Worm (Caenorhabditis elegans): Measurements from ENCODE around the gene R03G8.1.

Gene R03G8.1

ce11 chrX:13104966-13105365 is 20.6 kb downstream of the R03G8.1 start, which contains the start of gene F17H10.1 (continued):
- no peak for TF ChIP-seq zag-1 (tag; optimal IDR thresholded peaks at IDR 0.05)
- peak; percentile 84 for TF ChIP-seq nhr-11 (tag; optimal IDR thresholded peaks at IDR 0.05)
- TF ChIP-seq T26A8.4 (GFP tag; IDR thresholded peaks at IDR 0.05), result peak; percentile 73
- TF ChIP-seq spr-1 (tag; optimal IDR thresholded peaks at IDR 0.05), result peak; percentile 48
- no peak for TF ChIP-seq Y75B8A.6 (GFP tag; IDR thresholded peaks at IDR 0.05)
- peak; percentile 46; the same call in 1 of the 2 replicates for TF ChIP-seq ctbp-1 (GFP tag; IDR thresholded peaks at IDR 0.05)
- TF ChIP-seq nhr-77 (tag; optimal IDR thresholded peaks at IDR 0.05), result peak; percentile 84
- no peak for TF ChIP-seq unc-39 (tag; optimal IDR thresholded peaks at IDR 0.05)
- TF ChIP-seq Y105C5A.15 (GFP tag; IDR thresholded peaks at IDR 0.05), result 0 out of 2 replicates have a peak, but pooled peaks have one; percentile 52
- TF ChIP-seq lim-7 (GFP tag; IDR thresholded peaks at IDR 0.05), result no peak
- no peak for TF ChIP-seq ZK546.5 (tag; optimal IDR thresholded peaks at IDR 0.05)
- no peak for TF ChIP-seq arid-1 (GFP tag; conservative IDR thresholded peaks at IDR 0.05)
- no peak for TF ChIP-seq nhr-6 (tag; optimal IDR thresholded peaks at IDR 0.05)
- TF ChIP-seq mes-2 (tag; optimal IDR thresholded peaks at IDR 0.05; ENCODE audit: poor library complexity, severe bottlenecking), result peak; percentile 91
- peak; percentile 73 for TF ChIP-seq nhr-102 (tag; optimal IDR thresholded peaks at IDR 0.05)
- TF ChIP-seq rbr-2 (tag; optimal IDR thresholded peaks at IDR 0.05), result peak; percentile 52
- no peak for TF ChIP-seq nhr-76 (tag; optimal IDR thresholded peaks at IDR 0.05)
- no peak for TF ChIP-seq nhr-42 (GFP tag; IDR thresholded peaks at IDR 0.05)
- no peak for TF ChIP-seq Y5F2A.4 (GFP tag; optimal IDR thresholded peaks at IDR 0.05)
- TF ChIP-seq snpc-4 (tag; optimal IDR thresholded peaks at IDR 0.05), result no peak
- TF ChIP-seq ama-1 (optimal IDR thresholded peaks at IDR 0.05), result no peak
- no peak for TF ChIP-seq daf-19 (GFP tag; conservative IDR thresholded peaks at IDR 0.05)
- peak; percentile 97 for TF ChIP-seq dmd-6 (GFP tag; IDR thresholded peaks at IDR 0.05)
- no peak for TF ChIP-seq fos-1 (tag; optimal IDR thresholded peaks at IDR 0.05)
- no peak for TF ChIP-seq daf-8 (GFP tag; IDR thresholded peaks at IDR 0.05)
- TF ChIP-seq Y48G9A.11 (GFP tag; IDR thresholded peaks at IDR 0.05), result no peak
- no peak for TF ChIP-seq ZK337.2 (GFP tag; IDR thresholded peaks at IDR 0.05)
- no peak for TF ChIP-seq skn-1 (tag; optimal IDR thresholded peaks at IDR 0.05)
- no peak for TF ChIP-seq zip-11 (GFP tag; IDR thresholded peaks at IDR 0.05)
- TF ChIP-seq ceh-82 (tag; optimal IDR thresholded peaks at IDR 0.05), result no peak
- peak; percentile 97 for TF ChIP-seq hlh-11 (tag; optimal IDR thresholded peaks at IDR 0.05)
- peak; percentile 80 for TF ChIP-seq ceh-20 (GFP tag; IDR thresholded peaks at IDR 0.05)
- peak; percentile 93 for TF ChIP-seq tra-1 (GFP tag; IDR thresholded peaks at IDR 0.05)
- no peak for TF ChIP-seq F49E8.2 (tag; optimal IDR thresholded peaks at IDR 0.05; ENCODE audit: borderline replicate concordance)
- no peak for TF ChIP-seq fkh-10 (GFP tag; optimal IDR thresholded peaks at IDR 0.05)
- peak; percentile 67 for TF ChIP-seq lin-13 (GFP tag; optimal IDR thresholded peaks at IDR 0.05)
- no peak for TF ChIP-seq vab-7 (GFP tag; IDR thresholded peaks at IDR 0.05)
- TF ChIP-seq cey-2 (tag; optimal IDR thresholded peaks at IDR 0.05; ENCODE audit: borderline replicate concordance, insufficient read depth), result no peak
- TF ChIP-seq nhr-237 (tag; optimal IDR thresholded peaks at IDR 0.05), result no peak
- no peak for TF ChIP-seq lir-3 (tag; optimal IDR thresholded peaks at IDR 0.05)
- no peak for TF ChIP-seq ceh-28 (tag; optimal IDR thresholded peaks at IDR 0.05)
- TF ChIP-seq lin-38 (GFP tag; IDR thresholded peaks at IDR 0.05), result no peak
- TF ChIP-seq aha-1 (tag), result peak; percentile 98
- no peak for TF ChIP-seq zfp-2 (tag; optimal IDR thresholded peaks at IDR 0.05)
- TF ChIP-seq egl-43 (GFP tag; IDR thresholded peaks at IDR 0.05), result no peak
- no peak for TF ChIP-seq jun-1 (tag; optimal IDR thresholded peaks at IDR 0.05)
- TF ChIP-seq dve-1 (tag; optimal IDR thresholded peaks at IDR 0.05; ENCODE audit: insufficient read depth), result peak; percentile 97
- peak; percentile 96 to 99 for TF ChIP-seq mdl-1 (tag; optimal IDR thresholded peaks at IDR 0.05)
- TF ChIP-seq T20F7.1 (GFP tag; optimal IDR thresholded peaks at IDR 0.05), result peak; percentile 70
- peak; percentile 50; the same call in 1 of the 2 replicates for TF ChIP-seq saeg-2 (GFP tag; IDR thresholded peaks at IDR 0.05)
- no peak for TF ChIP-seq nhr-111 (GFP tag; optimal IDR thresholded peaks at IDR 0.05)
- TF ChIP-seq aly-2 (tag; optimal IDR thresholded peaks at IDR 0.05), result no peak

Measured in whole organism, L4 larva.